Fruit fly (Drosophila melanogaster): ENCODE results near the gene Cdep.
A peak's percentile ranks its signal among the peaks of the same experiment; 100 is the strongest.

Gene Cdep

DNA sequence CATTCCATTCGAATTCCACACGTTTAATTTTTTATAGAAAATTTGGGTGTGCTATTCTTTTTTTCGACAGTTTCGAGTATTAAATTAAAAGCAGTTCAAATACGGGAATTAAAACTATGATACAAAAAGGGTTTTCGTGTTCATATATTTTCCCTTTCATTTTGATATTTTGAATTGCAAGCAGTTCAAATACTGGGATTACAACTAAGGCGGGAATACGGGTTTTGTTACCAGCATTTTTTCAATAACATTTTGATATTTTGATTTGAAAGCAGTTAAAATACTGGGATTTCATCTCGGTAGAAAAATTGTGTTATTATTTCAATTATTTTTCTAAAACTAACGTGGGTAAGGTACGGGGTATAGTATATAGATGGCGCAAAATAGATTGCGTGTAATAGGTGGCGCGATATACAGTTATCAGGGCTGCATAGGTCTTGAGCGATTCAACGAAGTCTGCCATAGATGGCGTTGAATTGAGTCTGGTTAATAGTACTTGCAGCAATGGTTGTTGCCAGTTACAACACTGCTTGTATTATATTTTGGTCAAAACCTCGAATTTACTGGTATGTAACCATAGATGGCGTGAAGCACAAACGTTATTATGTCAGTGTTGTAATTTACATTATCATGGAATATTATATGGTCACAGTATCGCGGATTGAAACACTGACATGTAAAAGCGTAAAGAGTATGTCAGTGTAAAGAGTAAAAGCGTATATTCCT is 60.2 kb downstream of the Cdep start (continued):
- TF ChIP-seq Pdp1 (GFP tag; optimal IDR thresholded peaks at IDR 0.05) (peak; percentile 52 to 96), CG16863 (GFP tag; optimal IDR thresholded peaks at IDR 0.05) (peak; percentile 51), CG12744 (GFP tag; optimal IDR thresholded peaks at IDR 0.05) (peak; percentile 1), CG12236 (GFP tag; optimal IDR thresholded peaks at IDR 0.05) (peak; percentile 7), NFAT (GFP tag; IDR thresholded peaks at IDR 0.05) (peak; percentile 86), E2f1 (GFP tag; IDR thresholded peaks at IDR 0.05) (no peak), dysf (GFP tag; IDR thresholded peaks at IDR 0.05) (peak; percentile 61; the same call in 2 of the 3 replicates), CG3726 (GFP tag; IDR thresholded peaks at IDR 0.05) (no peak), org-1 (GFP tag; optimal IDR thresholded peaks at IDR 0.05) (no peak), zfh2 (GFP tag; optimal IDR thresholded peaks at IDR 0.05) (peak; percentile 34), CG3281 (GFP tag; optimal IDR thresholded peaks at IDR 0.05) (no peak), CG11456 (GFP tag; IDR thresholded peaks at IDR 0.05) (peak; percentile 94; the same call in 2 of the 3 replicates), hb (GFP tag; IDR thresholded peaks at IDR 0.05; ENCODE audit: partially characterized antibody) (no peak), D19A (tag; optimal IDR thresholded peaks at IDR 0.05) (no peak), Max (GFP tag; optimal IDR thresholded peaks at IDR 0.05) (no peak), mld (GFP tag; IDR thresholded peaks at IDR 0.05; ENCODE audit: partially characterized antibody) (no peak), Hr39 (optimal IDR thresholded peaks at IDR 0.05) (no peak), CG1832 (GFP tag; optimal IDR thresholded peaks at IDR 0.05) (no peak), HLH4C (GFP tag; IDR thresholded peaks at IDR 0.05; ENCODE audit: partially characterized antibody) (peak; percentile 59; the same call in 2 of the 3 replicates), pum (GFP tag; optimal IDR thresholded peaks at IDR 0.05) (peak; percentile 80), CG11723 (GFP tag; optimal IDR thresholded peaks at IDR 0.05) (no peak), sqz (GFP tag; optimal IDR thresholded peaks at IDR 0.05) (no peak), danr (GFP tag; IDR thresholded peaks at IDR 0.05) (peak; percentile 8; the same call in 1 of the 2 replicates), sd (tag; optimal IDR thresholded peaks at IDR 0.05) (peak; percentile 48), CG16815 (GFP tag; optimal IDR thresholded peaks at IDR 0.05) (peak; percentile 25), CG12391 (tag; optimal IDR thresholded peaks at IDR 0.05) (peak; percentile 35), Dref (GFP tag; IDR thresholded peaks at IDR 0.05) (no peak), B-H2 (GFP tag; optimal IDR thresholded peaks at IDR 0.05) (peak; percentile 48), disco-r (GFP tag; optimal IDR thresholded peaks at IDR 0.05) (peak; percentile 28), CG4854 (GFP tag; optimal IDR thresholded peaks at IDR 0.05) (peak; percentile 20), sr (GFP tag; IDR thresholded peaks at IDR 0.05) (no peak; the same call in 2 of the 3 replicates), trh (GFP tag; optimal IDR thresholded peaks at IDR 0.05) (no peak), tx (GFP tag; optimal IDR thresholded peaks at IDR 0.05) (peak; percentile 16), amos (GFP tag; IDR thresholded peaks at IDR 0.05; ENCODE audit: partially characterized antibody) (peak; percentile 78), Dek (tag; optimal IDR thresholded peaks at IDR 0.05) (peak; percentile 35), kah (GFP tag; optimal IDR thresholded peaks at IDR 0.05) (no peak), pb (GFP tag; optimal IDR thresholded peaks at IDR 0.05) (no peak), cad (GFP tag; optimal IDR thresholded peaks at IDR 0.05) (no peak), Fer2 (tag; optimal IDR thresholded peaks at IDR 0.05) (no peak), ken (GFP tag; IDR thresholded peaks at IDR 0.05) (peak; percentile 64; the same call in 2 of the 3 replicates), CG13296 (GFP tag; optimal IDR thresholded peaks at IDR 0.05) (no peak), CG6813 (GFP tag; optimal IDR thresholded peaks at IDR 0.05) (no peak), rib (GFP tag; IDR thresholded peaks at IDR 0.05) (no peak), CG32532 (GFP tag; IDR thresholded peaks at IDR 0.05) (peak; percentile 86), sob (GFP tag; IDR thresholded peaks at IDR 0.05) (peak; percentile 79), Abd-B (GFP tag; optimal IDR thresholded peaks at IDR 0.05) (peak; percentile 69), fd96Cb (tag; optimal IDR thresholded peaks at IDR 0.05) (peak; percentile 36), dan (GFP tag; IDR thresholded peaks at IDR 0.05) (no peak), CG7372 (GFP tag; IDR thresholded peaks at IDR 0.05) (no peak; the same call in 1 of the 2 replicates), CG3065 (GFP tag; optimal IDR thresholded peaks at IDR 0.05) (no peak)
